Worm (Caenorhabditis elegans): ENCODE data around the gene ZK616.2.

The ZK616.2 gene

DNA sequence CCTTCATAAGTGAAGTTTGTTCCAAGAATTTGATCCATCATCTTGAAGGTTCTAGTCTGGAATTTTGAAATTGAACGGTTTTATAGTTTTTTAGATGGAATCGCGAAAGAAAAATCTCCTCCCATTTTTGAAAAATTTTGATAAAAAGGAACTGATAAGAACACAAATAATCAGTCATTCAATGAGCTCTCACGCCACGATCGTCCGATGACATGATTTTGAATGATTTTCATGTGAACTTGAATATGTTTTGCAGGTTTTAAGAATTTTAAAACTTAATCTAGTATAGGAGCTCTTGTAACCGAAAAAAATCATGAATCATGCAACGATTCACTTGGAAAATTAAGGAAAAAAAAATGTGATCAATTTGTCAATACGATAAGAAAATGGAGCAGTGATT, 20.6 kb upstream of the ZK616.2 start, which contains the start of gene elo-5:
elo-5 (minus strand) TSS at position 56 of the 400 bp plus-strand sequence.
- TF ChIP-seq dao-5 (tag; optimal IDR thresholded peaks at IDR 0.05), result no peak
- no peak for TF ChIP-seq him-1 (tag; optimal IDR thresholded peaks at IDR 0.05)
- TF ChIP-seq W03F9.2 (tag; optimal IDR thresholded peaks at IDR 0.05), result no peak

DNA sequence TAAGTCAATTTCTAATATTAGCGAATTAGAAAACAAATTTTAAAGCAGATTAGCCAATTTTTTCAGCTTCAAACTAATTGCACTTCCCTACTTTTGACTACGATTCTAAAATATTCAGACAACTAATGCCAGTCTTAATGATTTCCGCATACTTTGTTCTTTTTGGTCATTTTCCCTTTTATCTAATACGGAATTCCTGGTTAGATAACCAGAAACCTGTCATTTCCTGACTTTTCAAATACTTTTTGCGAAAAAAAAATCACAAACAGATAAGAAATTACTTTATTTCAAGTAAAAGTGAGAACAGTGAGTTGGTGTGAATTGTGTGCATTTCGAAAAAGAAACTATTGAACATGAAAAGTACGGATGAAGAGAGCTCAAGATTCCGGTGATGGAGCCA, 17.5 kb upstream of the ZK616.2 start:
- no peak for TF ChIP-seq W03F9.2 (tag; optimal IDR thresholded peaks at IDR 0.05)
- TF ChIP-seq him-1 (tag; optimal IDR thresholded peaks at IDR 0.05), result no peak
- TF ChIP-seq dao-5 (tag; optimal IDR thresholded peaks at IDR 0.05), result no peak

DNA sequence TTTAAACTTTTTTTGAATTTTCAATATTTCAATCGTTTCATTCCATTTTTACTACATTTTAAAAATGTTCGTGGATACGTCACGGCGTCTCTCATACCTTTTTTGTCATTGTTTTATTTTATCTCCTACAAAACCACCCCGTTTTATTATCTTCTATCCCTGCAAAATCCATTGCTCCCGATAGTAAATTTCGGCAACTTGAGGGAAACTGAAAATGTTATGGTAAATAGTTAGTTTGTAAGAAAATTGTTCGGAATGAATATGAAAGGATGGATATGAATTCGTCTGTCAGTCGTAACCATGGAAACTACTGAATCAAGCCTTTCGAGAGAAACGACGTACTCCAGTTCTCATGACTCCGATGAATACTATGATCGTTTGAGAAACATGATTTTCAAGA, 16.3 kb upstream of the ZK616.2 start, which contains the start of gene F41H10.2:
F41H10.2 (plus strand) TSS at position 301 of the 400 bp plus-strand sequence.
- TF ChIP-seq W03F9.2 (tag; optimal IDR thresholded peaks at IDR 0.05) (no peak), him-1 (tag; optimal IDR thresholded peaks at IDR 0.05) (no peak), dao-5 (tag; optimal IDR thresholded peaks at IDR 0.05) (no peak)

DNA sequence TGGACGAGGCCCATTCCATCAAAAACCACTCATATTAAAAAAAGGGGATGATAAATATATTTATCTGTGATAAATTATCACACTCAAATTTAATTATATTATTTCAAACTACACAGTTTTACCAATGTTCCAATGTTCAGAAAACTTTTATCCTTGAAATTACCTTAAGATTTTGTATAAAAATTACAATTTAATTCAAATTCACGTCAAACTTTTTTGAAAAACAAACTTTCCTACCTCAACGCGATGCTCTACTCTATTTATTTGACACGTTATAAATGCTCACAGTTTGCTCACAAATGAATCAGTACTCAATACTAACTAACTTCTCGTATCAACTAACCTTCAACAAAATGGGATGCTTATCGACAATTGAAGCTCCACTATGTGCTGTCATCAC, 15.0 kb upstream of the ZK616.2 start, which contains the start of gene F41H10.1:
F41H10.1 (plus strand) TSS at position 301 of the 400 bp plus-strand sequence.
- no peak for TF ChIP-seq W03F9.2 (tag; optimal IDR thresholded peaks at IDR 0.05)
- TF ChIP-seq dao-5 (tag; optimal IDR thresholded peaks at IDR 0.05), result no peak
- TF ChIP-seq him-1 (tag; optimal IDR thresholded peaks at IDR 0.05), result no peak

DNA sequence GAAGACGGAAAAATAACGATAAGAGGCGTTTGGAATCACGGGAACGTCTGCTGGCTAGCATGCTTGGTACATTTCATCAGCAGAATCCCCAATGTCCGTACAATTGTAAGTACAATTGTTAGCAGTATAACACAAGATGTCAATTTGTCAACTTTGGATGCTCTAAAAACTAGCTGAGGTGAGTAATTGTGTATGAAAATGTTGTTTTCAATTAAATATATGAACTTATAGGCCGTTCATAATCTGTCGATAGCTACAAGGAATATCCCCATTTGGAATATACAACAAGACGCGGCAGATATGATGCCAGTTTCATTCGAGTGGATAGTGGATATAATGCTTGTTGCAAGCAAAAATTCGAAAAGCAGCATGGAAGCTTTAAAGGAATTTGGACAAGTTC, 12.6 kb upstream of the ZK616.2 start, which contains the start of gene F41H10.12:
F41H10.12 (plus strand) TSS at position 301 of the 400 bp plus-strand sequence.
- TF ChIP-seq W03F9.2 (tag; optimal IDR thresholded peaks at IDR 0.05) (no peak), dao-5 (tag; optimal IDR thresholded peaks at IDR 0.05) (no peak), him-1 (tag; optimal IDR thresholded peaks at IDR 0.05) (no peak)

DNA sequence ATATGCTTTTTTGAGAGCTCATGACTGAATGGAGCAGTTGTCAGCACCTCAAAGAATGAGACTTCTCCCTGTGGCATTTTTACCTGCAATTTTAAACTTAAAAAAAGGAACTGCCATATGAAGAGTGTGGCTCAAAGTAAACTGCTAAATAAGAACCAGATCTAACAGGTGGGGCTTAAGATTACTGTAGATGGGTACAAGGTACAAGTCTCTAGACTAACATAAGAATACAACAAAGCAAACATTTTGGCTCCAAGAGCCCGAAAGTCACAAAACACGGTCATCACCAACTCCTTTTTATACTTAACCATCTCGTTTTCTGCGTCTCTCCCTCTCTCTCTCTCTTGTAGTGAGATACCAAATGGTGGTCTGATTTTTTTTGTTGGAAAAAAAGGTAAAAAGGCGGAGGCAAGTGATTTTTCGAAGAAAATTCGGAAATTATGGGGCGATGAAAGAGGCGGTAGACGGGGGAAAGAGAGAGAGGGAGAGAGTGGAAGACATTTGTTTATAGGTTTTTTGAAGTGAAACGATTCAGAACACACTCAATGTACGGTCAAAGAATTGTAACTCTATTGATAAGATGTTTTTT, 9.1 kb upstream of the ZK616.2 start, which contains the start of gene elo-6:
elo-6 (minus strand) TSS at position 83 of the 589 bp plus-strand sequence.
- no peak for TF ChIP-seq W03F9.2 (tag; optimal IDR thresholded peaks at IDR 0.05)
- TF ChIP-seq him-1 (tag; optimal IDR thresholded peaks at IDR 0.05), result no peak
- no peak for TF ChIP-seq dao-5 (tag; optimal IDR thresholded peaks at IDR 0.05)

DNA sequence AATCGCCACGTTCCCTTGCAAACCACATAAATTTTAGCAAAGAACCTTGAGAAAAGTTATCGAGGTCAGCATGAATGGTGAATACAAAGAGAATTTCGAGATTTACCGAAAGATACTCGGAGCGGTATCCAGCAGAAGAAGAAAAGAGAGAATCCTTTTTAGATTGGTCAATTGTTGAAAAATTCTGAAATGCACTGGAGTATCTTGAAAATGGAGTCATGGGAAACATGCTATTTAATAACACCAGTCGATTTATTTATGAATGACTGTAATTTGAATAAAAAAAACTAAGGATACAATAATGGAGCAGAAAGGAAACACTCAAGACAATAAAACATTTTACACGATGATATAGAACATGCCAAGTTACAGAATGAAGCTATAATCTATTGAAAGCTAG, 7.7 kb upstream of the ZK616.2 start:
- TF ChIP-seq him-1 (tag; optimal IDR thresholded peaks at IDR 0.05) (no peak), dao-5 (tag; optimal IDR thresholded peaks at IDR 0.05) (no peak), W03F9.2 (tag; optimal IDR thresholded peaks at IDR 0.05) (no peak)

DNA sequence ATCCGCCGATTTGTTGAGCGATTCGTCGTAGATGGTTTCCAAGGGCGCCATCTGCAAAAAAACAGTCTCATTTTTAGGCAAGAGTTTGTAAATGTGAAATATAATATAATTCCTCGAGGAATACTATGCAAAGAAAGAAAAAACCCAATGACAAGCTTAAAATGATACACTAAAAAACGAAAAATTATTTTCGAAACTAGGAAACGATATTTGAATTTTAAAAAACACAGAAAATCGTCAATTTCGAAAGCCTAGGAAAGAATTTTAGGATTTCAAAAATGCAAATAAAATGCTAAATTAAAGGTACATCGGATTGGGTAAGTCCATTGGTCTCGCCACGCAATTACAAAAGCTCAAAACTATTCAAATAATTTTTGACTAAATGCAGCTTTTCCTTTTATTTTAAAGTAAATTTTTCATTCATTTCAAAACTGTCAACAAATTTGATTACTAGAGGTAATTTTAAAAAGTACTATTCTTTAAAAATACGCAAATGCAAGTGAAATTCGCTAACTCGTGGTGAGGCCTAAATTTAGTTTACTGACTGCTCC, 6.1 kb upstream of the ZK616.2 start, which contains the start of the genes htp-1 and ZK616.5:
htp-1 (minus strand) TSS at position 51 of the 551 bp plus-strand sequence.
ZK616.5 (plus strand) TSS at position 423 of the 551 bp plus-strand sequence.
- TF ChIP-seq dao-5 (tag; optimal IDR thresholded peaks at IDR 0.05), result no peak
- TF ChIP-seq W03F9.2 (tag; optimal IDR thresholded peaks at IDR 0.05), result no peak
- TF ChIP-seq him-1 (tag; optimal IDR thresholded peaks at IDR 0.05), result no peak

DNA sequence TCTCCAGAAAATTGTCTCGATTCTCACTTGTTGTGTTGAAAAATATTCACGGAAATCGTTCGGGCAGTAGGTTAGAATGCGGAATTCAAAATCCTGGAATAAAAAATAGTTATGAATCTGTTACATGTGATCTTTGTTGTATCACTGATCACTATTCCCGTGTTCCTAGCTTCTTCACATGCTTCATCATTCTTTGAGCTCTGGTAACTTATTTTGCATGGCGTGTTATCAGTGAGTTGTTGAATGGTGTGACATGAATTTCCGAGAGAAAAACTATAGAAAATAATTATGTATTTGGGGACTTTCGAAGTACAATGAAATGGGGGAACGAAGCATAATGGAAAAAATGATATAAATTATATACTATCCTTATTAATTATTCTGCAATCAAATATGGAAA, 4.1 kb upstream of the ZK616.2 start:
- TF ChIP-seq W03F9.2 (tag; optimal IDR thresholded peaks at IDR 0.05), result no peak
- TF ChIP-seq dao-5 (tag; optimal IDR thresholded peaks at IDR 0.05), result no peak
- no peak for TF ChIP-seq him-1 (tag; optimal IDR thresholded peaks at IDR 0.05)

DNA sequence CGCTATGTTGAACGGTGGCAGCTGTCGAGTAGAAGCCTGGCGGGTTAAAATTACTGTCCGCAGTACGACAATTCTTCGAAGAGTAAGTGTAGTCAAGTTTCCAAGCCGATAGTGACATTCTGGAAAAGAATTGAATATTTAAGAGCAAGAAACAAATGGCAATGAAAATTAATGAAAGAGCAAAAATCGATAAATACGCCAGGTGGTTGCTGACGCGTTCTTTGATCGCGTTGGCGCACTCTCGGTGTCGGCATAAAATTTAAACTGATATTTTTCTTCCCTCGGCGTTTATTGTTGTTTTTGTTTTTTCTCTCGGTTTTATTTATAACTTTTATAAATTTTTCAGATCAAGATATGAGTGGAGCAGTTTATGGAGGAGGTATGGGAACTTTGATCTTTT, 3.0 kb upstream of the ZK616.2 start, which contains the start of the genes perm-3 and swsn-6:
perm-3 (minus strand) TSS at position 118 of the 400 bp plus-strand sequence.
swsn-6 (plus strand) TSS at position 347 of the 400 bp plus-strand sequence.
- TF ChIP-seq dao-5 (tag; optimal IDR thresholded peaks at IDR 0.05) (no peak), W03F9.2 (tag; optimal IDR thresholded peaks at IDR 0.05) (peak; percentile 79)

DNA sequence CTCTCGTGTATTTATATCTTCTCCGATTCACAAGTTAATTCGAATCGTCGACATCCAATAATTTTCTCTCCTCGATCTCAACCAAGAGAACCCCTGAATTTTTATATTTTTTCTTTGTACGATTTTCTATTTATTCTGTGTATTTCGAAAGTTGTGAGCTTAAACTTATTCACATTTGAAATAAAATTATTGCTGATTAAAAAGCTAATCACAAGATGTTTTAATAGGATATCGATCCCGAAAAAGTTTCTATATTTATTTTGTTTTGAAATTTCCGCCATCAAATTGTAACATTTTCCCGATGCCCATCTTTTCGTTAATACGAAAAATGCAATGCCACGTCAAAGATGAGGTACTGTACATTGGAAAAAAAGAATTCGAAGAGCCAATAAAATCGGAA, 870 bp upstream of the ZK616.2 start, which contains the start of gene ZK616.3:
ZK616.3 (plus strand) TSS at position 301 of the 400 bp plus-strand sequence.
- TF ChIP-seq him-1 (tag; optimal IDR thresholded peaks at IDR 0.05), result no peak

DNA sequence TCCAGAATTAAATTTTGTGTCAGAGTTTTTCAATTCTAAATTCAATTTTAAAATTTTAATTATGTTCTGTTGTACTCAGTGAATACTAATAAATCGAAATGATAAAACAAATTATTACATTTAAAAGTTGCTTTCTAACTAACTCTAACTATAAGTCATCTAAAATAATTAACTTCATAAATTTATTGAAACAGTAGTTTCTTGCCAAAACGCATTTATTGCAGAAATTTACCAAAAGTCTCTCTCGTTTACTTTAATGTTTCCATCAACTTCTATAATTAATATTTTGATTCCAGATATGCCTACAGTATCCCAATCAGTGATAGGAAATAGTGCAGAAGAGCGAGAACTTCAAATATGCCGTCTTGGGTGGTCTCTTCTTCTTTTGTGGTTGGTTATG, 3.0 kb downstream of the ZK616.2 start, which contains the start of gene ZK616.1:
ZK616.1 (plus strand) TSS at position 301 of the 400 bp plus-strand sequence.
- TF ChIP-seq W03F9.2 (tag; optimal IDR thresholded peaks at IDR 0.05), result no peak
- no peak for TF ChIP-seq him-1 (tag; optimal IDR thresholded peaks at IDR 0.05)
- no peak for TF ChIP-seq dao-5 (tag; optimal IDR thresholded peaks at IDR 0.05)

DNA sequence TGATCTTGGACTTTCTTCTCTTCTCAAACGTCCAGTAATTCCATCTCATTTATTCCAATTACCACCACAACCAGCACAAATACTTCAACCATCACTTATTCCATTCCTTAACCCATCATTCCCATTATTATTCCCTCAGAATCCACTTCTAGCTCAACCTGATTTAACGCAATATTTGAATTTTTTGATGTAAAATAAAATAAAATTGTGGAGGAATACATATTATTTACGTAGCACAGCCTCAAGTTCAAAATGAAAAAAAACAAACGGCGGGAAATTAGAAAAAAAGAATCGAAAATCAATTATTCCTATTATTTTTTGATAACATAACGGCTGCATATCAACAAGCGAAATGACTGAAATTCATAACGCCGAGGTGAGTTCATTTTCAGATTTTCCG, 7.7 kb downstream of the ZK616.2 start, which contains the start of gene ZK616.61:
ZK616.61 (plus strand) TSS at position 301 of the 400 bp plus-strand sequence.
- TF ChIP-seq him-1 (tag; optimal IDR thresholded peaks at IDR 0.05) (no peak), W03F9.2 (tag; optimal IDR thresholded peaks at IDR 0.05) (no peak), dao-5 (tag; optimal IDR thresholded peaks at IDR 0.05) (no peak)

DNA sequence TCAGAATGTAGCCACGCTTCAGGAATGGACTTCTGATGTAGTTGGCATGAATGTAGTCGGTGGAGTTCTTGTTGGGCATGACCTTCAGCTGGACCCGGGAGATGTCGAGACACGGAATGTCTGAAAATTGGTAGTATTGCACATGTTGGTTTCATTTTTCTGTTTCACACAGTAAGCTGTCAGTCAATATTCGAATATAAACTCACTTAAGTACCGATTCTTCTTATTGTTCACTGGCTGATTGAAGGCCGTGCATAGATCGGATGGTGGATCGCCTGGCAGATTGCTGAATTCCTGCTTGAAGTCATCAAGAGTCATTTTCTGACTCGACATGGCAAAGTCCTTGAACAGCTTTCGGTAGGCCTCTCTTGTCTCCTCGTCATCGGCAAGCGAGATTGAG, 11.5 kb downstream of the ZK616.2 start:
- TF ChIP-seq dao-5 (tag; optimal IDR thresholded peaks at IDR 0.05), result no peak
- no peak for TF ChIP-seq W03F9.2 (tag; optimal IDR thresholded peaks at IDR 0.05)
- TF ChIP-seq him-1 (tag; optimal IDR thresholded peaks at IDR 0.05), result no peak

Data from whole organism, L4/young adult.